Worm (Caenorhabditis elegans) whole organism, young adult: ENCODE measurements around the gene vit-2.

Source experiments
- B0035.1 ChIP-seq: sonication (generic microtip); optimal IDR thresholded peaks from 2 replicates; lab custom pipeline; 2016; ENCODE audit warnings: missing genetic modification characterization, mild to moderate bottlenecking, missing compliant biosample characterization, missing genotype, missing genetic modification reagents
- B0336.3 ChIP-seq: fragments of 200-800 bp; sonication (Bioruptor generic); IDR thresholded peaks from 2 replicates; pipeline ENCODE4 v1.3.6; 2022; ENCODE audit warnings: missing genetic modification characterization, missing compliant biosample characterization
- F10E7.11 ChIP-seq: sonication (generic microtip); optimal IDR thresholded peaks from 2 replicates; lab custom pipeline; 2017; ENCODE audit warnings: mild to moderate bottlenecking, missing genetic modification characterization, moderate library complexity, missing compliant biosample characterization
- F33H1.4 ChIP-seq: fragments of 200-800 bp; sonication (Bioruptor generic); IDR thresholded peaks from 2 replicates; pipeline ENCODE4 v1.3.6; 2022; ENCODE audit warnings: missing genetic modification reagents, missing genetic modification characterization, missing compliant biosample characterization
- F57A8.1 ChIP-seq: fragments of 200-800 bp; sonication (Bioruptor generic); optimal IDR thresholded peaks from 2 replicates; lab custom pipeline; 2018; ENCODE audit warnings: mild to moderate bottlenecking, missing genetic modification characterization, moderate library complexity, missing compliant biosample characterization
- K11D2.4 ChIP-seq: fragments of 200-800 bp; sonication (Bioruptor generic); IDR thresholded peaks from 2 replicates; pipeline ENCODE4 v1.3.6; 2022; ENCODE audit warnings: missing genetic modification reagents, missing genetic modification characterization, missing compliant biosample characterization
- attf-5 ChIP-seq: fragments of 200-800 bp; sonication (Bioruptor generic); optimal IDR thresholded peaks from 2 replicates; lab custom pipeline; 2018; ENCODE audit warnings: mild to moderate bottlenecking, missing genetic modification characterization, missing compliant biosample characterization
- cebp-1 ChIP-seq, 2 experiments: fragments of 200-800 bp in 1 of 2; sonication (Bioruptor generic) in 1 of 2; sonication (generic microtip) in 1 of 2; IDR thresholded peaks in 1 of 2; optimal IDR thresholded peaks in 1 of 2; 2 replicates each; pipeline versions ENCODE4 v1.3.6 to Lab custom; 2017 to 2022; ENCODE audit warnings: missing compliant biosample characterization in 2 of 2, missing genetic modification characterization in 2 of 2, mild to moderate bottlenecking in 1 of 2, missing genetic modification reagents in 1 of 2, moderate library complexity in 1 of 2
- cebp-2 ChIP-seq: fragments of 200-800 bp; sonication (Bioruptor generic); IDR thresholded peaks from 2 replicates; pipeline ENCODE4 v1.3.6; 2022; ENCODE audit warnings: missing genetic modification characterization, missing compliant biosample characterization
- ceh-27 ChIP-seq: fragments of 200-800 bp; sonication (Bioruptor generic); optimal IDR thresholded peaks from 2 replicates; lab custom pipeline; 2018; ENCODE audit warnings: mild to moderate bottlenecking, missing genetic modification characterization, moderate library complexity, missing compliant biosample characterization
- ceh-58 ChIP-seq: fragments of 200-800 bp; sonication (Bioruptor generic); IDR thresholded peaks from 2 replicates; pipeline ENCODE4 v1.3.6; 2022; ENCODE audit warnings: missing genetic modification characterization, missing compliant biosample characterization
- chd-7 ChIP-seq: sonication (generic microtip); optimal IDR thresholded peaks from 2 replicates; lab custom pipeline; 2016; ENCODE audit warnings: mild to moderate bottlenecking, missing genetic modification characterization, moderate library complexity, missing compliant biosample characterization
- die-1 ChIP-seq: sonication (generic microtip); optimal IDR thresholded peaks from 2 replicates; lab custom pipeline; 2016; ENCODE audit warnings: missing genotype, mild to moderate bottlenecking, missing genetic modification characterization, missing compliant biosample characterization
- dpl-1 ChIP-seq: fragments of 150-350 bp; optimal IDR thresholded peaks from 2 replicates; lab custom pipeline; 2014; ENCODE audit warnings: missing biosample characterization, missing genetic modification reagents, missing genetic modification characterization
- egl-44 ChIP-seq: fragments of 200-800 bp; sonication (Bioruptor generic); IDR thresholded peaks from 2 replicates; pipeline ENCODE4 v1.3.6; 2022; ENCODE audit warnings: missing genetic modification reagents, missing genetic modification characterization, missing compliant biosample characterization
- ets-4 ChIP-seq: fragments of 200-800 bp; sonication (Bioruptor generic); optimal IDR thresholded peaks from 2 replicates; lab custom pipeline; 2018; ENCODE audit warnings: mild to moderate bottlenecking, missing genetic modification characterization, missing compliant biosample characterization
- fkh-3 ChIP-seq: sonication (generic microtip); optimal IDR thresholded peaks from 2 replicates; lab custom pipeline; 2016; ENCODE audit warnings: mild to moderate bottlenecking, missing genetic modification characterization, missing compliant biosample characterization
- gei-17 ChIP-seq: fragments of 200-800 bp; sonication (Bioruptor generic); optimal IDR thresholded peaks from 2 replicates; lab custom pipeline; 2018; ENCODE audit warnings: mild to moderate bottlenecking, missing genetic modification characterization, missing compliant biosample characterization
- hmg-1.2 ChIP-seq: fragments of 200-800 bp; sonication (Bioruptor generic); IDR thresholded peaks from 2 replicates; pipeline ENCODE4 v1.3.6; 2022; ENCODE audit warnings: missing genetic modification reagents, missing genetic modification characterization, missing compliant biosample characterization
- hmg-20 ChIP-seq: fragments of 200-800 bp; sonication (Bioruptor generic); IDR thresholded peaks from 2 replicates; pipeline ENCODE4 v1.3.6; 2022; ENCODE audit warnings: missing genetic modification reagents, missing genetic modification characterization, missing compliant biosample characterization
- let-526 ChIP-seq: fragments of 200-800 bp; sonication (Bioruptor generic); IDR thresholded peaks from 2 replicates; pipeline ENCODE4 v1.3.6; 2022; ENCODE audit warnings: missing genetic modification reagents, missing genetic modification characterization, missing compliant biosample characterization
- lin-26 ChIP-seq: fragments of 200-800 bp; sonication (Bioruptor generic); IDR thresholded peaks from 2 replicates; pipeline ENCODE4 v1.3.6; 2022; ENCODE audit warnings: missing genetic modification reagents, missing genetic modification characterization, missing compliant biosample characterization
- lin-35 ChIP-seq, 3 experiments: fragments of 150-350 bp in 2 of 3; sonication (generic microtip) in 1 of 3; optimal IDR thresholded peaks; 2 replicates each; lab custom pipeline; 2014 to 2018; ENCODE audit warnings: missing biosample characterization in 3 of 3, missing genetic modification characterization in 3 of 3, missing genetic modification reagents in 3 of 3
- lin-40 ChIP-seq: sonication (generic microtip); optimal IDR thresholded peaks from 2 replicates; lab custom pipeline; 2016; ENCODE audit warnings: missing genetic modification characterization, mild to moderate bottlenecking, missing compliant biosample characterization, missing genotype, missing genetic modification reagents
- lsy-27 ChIP-seq: sonication (generic microtip); optimal IDR thresholded peaks from 2 replicates; lab custom pipeline; 2017; ENCODE audit warnings: missing genetic modification characterization, mild to moderate bottlenecking, missing compliant biosample characterization, antibody characterized with exemption, missing genotype, borderline replicate concordance; ENCODE audit not compliant: insufficient read depth
- madf-3 ChIP-seq: fragments of 200-800 bp; sonication (Bioruptor generic); IDR thresholded peaks from 2 replicates; pipeline ENCODE4 v1.3.6; 2022; ENCODE audit warnings: missing genetic modification reagents, missing genetic modification characterization, missing compliant biosample characterization
- mcd-1 ChIP-seq: fragments of 200-800 bp; sonication (Bioruptor generic); IDR thresholded peaks from 2 replicates; pipeline ENCODE4 v1.3.6; 2022; ENCODE audit warnings: missing genetic modification reagents, missing genetic modification characterization, missing compliant biosample characterization
- mxl-1 ChIP-seq: sonication (generic microtip); optimal IDR thresholded peaks from 2 replicates; lab custom pipeline; 2016; ENCODE audit warnings: missing genetic modification characterization, missing compliant biosample characterization
- nfya-1 ChIP-seq: sonication (generic microtip); optimal IDR thresholded peaks from 2 replicates; lab custom pipeline; 2017; ENCODE audit warnings: antibody characterized with exemption, missing compliant biosample characterization, missing genetic modification characterization, borderline replicate concordance; ENCODE audit not compliant: insufficient read depth
- nhr-179 ChIP-seq: sonication (generic microtip); optimal IDR thresholded peaks from 2 replicates; lab custom pipeline; 2016; ENCODE audit warnings: mild to moderate bottlenecking, missing genetic modification characterization, missing compliant biosample characterization
- nhr-90 ChIP-seq: sonication (generic microtip); optimal IDR thresholded peaks from 2 replicates; lab custom pipeline; 2016; ENCODE audit warnings: missing genotype, mild to moderate bottlenecking, missing genetic modification characterization, missing compliant biosample characterization
- repo-1 ChIP-seq: sonication (generic microtip); optimal IDR thresholded peaks from 2 replicates; lab custom pipeline; 2017; ENCODE audit warnings: mild to moderate bottlenecking, missing genetic modification characterization, missing compliant biosample characterization
- sea-2 ChIP-seq: fragments of 200-800 bp; sonication (Bioruptor generic); IDR thresholded peaks from 2 replicates; pipeline ENCODE4 v1.3.6; 2022; ENCODE audit warnings: missing genetic modification characterization, missing compliant biosample characterization
- tbp1 ChIP-seq: fragments of 200-800 bp; sonication (Bioruptor generic); optimal IDR thresholded peaks from 2 replicates; lab custom pipeline; 2018; ENCODE audit warnings: mild to moderate bottlenecking, missing genetic modification characterization, missing compliant biosample characterization
- unc-130 ChIP-seq: sonication (generic microtip); optimal IDR thresholded peaks from 2 replicates; lab custom pipeline; 2016; ENCODE audit warnings: missing genetic modification reagents, missing genetic modification characterization, missing compliant biosample characterization
- zfh-2 ChIP-seq: fragments of 200-800 bp; sonication (Bioruptor generic); conservative IDR thresholded peaks from 2 replicates; pipeline ENCODE4 v1.3.6; 2022; ENCODE audit warnings: missing genetic modification reagents, missing genetic modification characterization, missing compliant biosample characterization
- zim-3 ChIP-seq: sonication (generic microtip); optimal IDR thresholded peaks from 2 replicates; lab custom pipeline; 2017; ENCODE audit warnings: mild to moderate bottlenecking, missing genetic modification characterization, moderate library complexity, missing compliant biosample characterization
- ztf-22 ChIP-seq: fragments of 200-800 bp; sonication (Bioruptor generic); optimal IDR thresholded peaks from 2 replicates; lab custom pipeline; 2018; ENCODE audit warnings: mild to moderate bottlenecking, missing genetic modification characterization, moderate library complexity, missing compliant biosample characterization

The vit-2 gene

ce11 chrX:5111894-5112293 is 11.1 kb downstream of the vit-2 start:
- no peak for TF ChIP-seq hmg-1.2 (GFP tag; lab: Robert Waterston, UW)

ce11 chrX:5115511-5115910 is 14.7 kb downstream of the vit-2 start:
- TF ChIP-seq B0336.3 (GFP tag; lab: Robert Waterston, UW) (no peak), F33H1.4 (no peak), tbp1 (GFP tag; lab: Kevin White, UChicago) (no peak), K11D2.4 (GFP tag; lab: Robert Waterston, UW) (no peak), mxl-1 (tag; lab: Kevin White, UChicago) (no peak), zfh-2 (GFP tag; lab: Robert Waterston, UW) (no peak), die-1 (tag; lab: Kevin White, UChicago) (no peak), nhr-179 (no peak), B0035.1 (tag; lab: Kevin White, UChicago) (no peak), let-526 (GFP tag; lab: Robert Waterston, UW) (no peak), cebp-2 (GFP tag; lab: Robert Waterston, UW) (no peak), sea-2 (GFP tag; lab: Robert Waterston, UW) (no peak), F10E7.11 (tag; lab: Kevin White, UChicago) (no peak), hmg-20 (GFP tag; lab: Robert Waterston, UW) (no peak)

ce11 chrX:5116180-5116579 is 15.3 kb downstream of the vit-2 start:
- no peak for TF ChIP-seq F57A8.1 (GFP tag; lab: Kevin White, UChicago)
- TF ChIP-seq ceh-27 = peak; percentile 55
- 0 out of 2 replicates have a peak, but pooled peaks have one; percentile 71 for TF ChIP-seq madf-3 (GFP tag; lab: Robert Waterston, UW)
- peak; percentile 50 for TF ChIP-seq ets-4 (GFP tag; lab: Kevin White, UChicago)

DNA sequence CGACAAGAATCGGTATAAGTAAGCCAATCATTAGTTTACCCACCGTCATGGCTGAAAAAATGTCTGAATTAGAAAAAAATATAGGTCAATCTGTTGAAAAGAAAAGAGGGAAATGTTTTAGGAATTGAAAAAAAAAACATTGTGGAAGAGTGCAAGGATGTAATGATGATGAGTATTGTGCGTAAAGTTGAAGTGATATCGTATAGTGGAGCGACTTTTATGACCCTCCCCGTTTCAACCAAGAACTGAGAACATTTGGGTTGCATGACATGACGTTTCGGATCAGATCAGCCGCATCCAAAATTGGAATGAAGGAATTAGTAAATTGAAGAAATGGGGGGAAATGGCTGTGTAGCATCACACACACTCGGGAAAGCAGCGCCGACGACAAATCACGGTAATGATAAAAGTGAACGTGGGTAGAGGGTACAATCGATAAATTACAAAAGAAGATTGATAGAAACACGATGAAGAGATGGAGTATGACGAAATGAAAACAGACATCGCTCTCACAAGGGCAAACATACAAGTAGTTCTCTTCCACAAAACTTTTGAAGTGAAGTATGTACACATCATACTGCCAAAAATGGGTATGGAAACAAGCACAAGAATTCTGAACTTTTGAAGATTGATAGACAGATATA is 16.1 kb downstream of the vit-2 start, which contains the start of gene apl-1:
Gene apl-1 (minus strand): TSS at position 51 of the 644 bp plus-strand sequence.
- no peak for TF ChIP-seq cebp-1 (GFP tag; IDR thresholded peaks at IDR 0.05; lab: Robert Waterston, UW)
- peak; percentile 57 for TF ChIP-seq cebp-1 (tag; optimal IDR thresholded peaks at IDR 0.05; lab: Kevin White, UChicago)
- TF ChIP-seq ceh-58 (GFP tag; lab: Robert Waterston, UW) = no peak

ce11 chrX:5117571-5117970 is 16.7 kb downstream of the vit-2 start:
- TF ChIP-seq zim-3 (tag; lab: Kevin White, UChicago) = no peak
- peak in 1 of 3 experiments; percentile 62 for TF ChIP-seq lin-35 (GFP tag; optimal IDR thresholded peaks at IDR 0.05; lab: Kevin White, UChicago)

DNA sequence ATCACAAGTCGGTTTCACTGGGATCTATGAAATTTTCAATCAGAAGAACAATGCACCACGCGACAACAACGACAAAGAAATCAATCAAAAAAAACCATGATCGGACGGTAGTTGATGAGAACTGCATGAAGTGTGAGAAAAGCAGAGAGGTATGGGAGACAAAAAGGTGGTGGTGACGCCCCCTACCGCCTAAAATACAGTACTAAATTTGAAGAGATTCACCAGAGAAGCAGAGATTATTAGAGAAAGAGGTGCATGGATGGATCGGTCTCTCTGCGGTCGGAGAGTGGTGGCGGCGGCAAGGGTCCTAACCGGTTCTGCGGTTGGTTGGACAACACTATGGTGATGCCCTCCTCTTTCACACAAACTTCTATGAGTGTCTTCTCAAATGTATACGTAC is 18.4 kb downstream of the vit-2 start:
- peak; percentile 71 for TF ChIP-seq zfh-2 (GFP tag; lab: Robert Waterston, UW)
- TF ChIP-seq nhr-90 = peak; percentile 8
- TF ChIP-seq lsy-27 (tag; lab: Kevin White, UChicago) = no peak
- TF ChIP-seq fkh-3 (tag; lab: Kevin White, UChicago) = no peak
- TF ChIP-seq ceh-27 = peak; percentile 12
- peak; percentile 61; the same call in 1 of the 2 replicates for TF ChIP-seq hmg-1.2 (GFP tag; lab: Robert Waterston, UW)
- TF ChIP-seq mcd-1 (GFP tag; lab: Robert Waterston, UW) = peak; percentile 16; the same call in 1 of the 2 replicates
- TF ChIP-seq cebp-1 (GFP tag; IDR thresholded peaks at IDR 0.05; lab: Robert Waterston, UW) = no peak
- TF ChIP-seq cebp-1 (tag; optimal IDR thresholded peaks at IDR 0.05; lab: Kevin White, UChicago) = peak; percentile 35
- peak; percentile 24 for TF ChIP-seq chd-7
- peak; percentile 16 for TF ChIP-seq gei-17 (GFP tag; lab: Kevin White, UChicago)
- no peak for TF ChIP-seq unc-130 (GFP tag; lab: Kevin White, UChicago)
- TF ChIP-seq lin-26 (GFP tag; lab: Robert Waterston, UW) = peak; percentile 64; the same call in 1 of the 2 replicates
- no peak for TF ChIP-seq repo-1 (tag; lab: Kevin White, UChicago)
- no peak for TF ChIP-seq dpl-1
- no peak for TF ChIP-seq ztf-22 (GFP tag; lab: Kevin White, UChicago)
- peak; percentile 33 for TF ChIP-seq attf-5
- TF ChIP-seq nfya-1 (tag; lab: Kevin White, UChicago) = no peak
- no peak for TF ChIP-seq egl-44 (GFP tag; lab: Robert Waterston, UW)
- peak; percentile 16 for TF ChIP-seq ets-4 (GFP tag; lab: Kevin White, UChicago)
- peak; percentile 54 for TF ChIP-seq lin-40 (tag; lab: Kevin White, UChicago)
